Fruit fly (Drosophila melanogaster) whole organism, embryonic: ENCODE results near the gene fru.
A peak's percentile ranks its signal among the peaks of the same experiment; 100 is the strongest.

Experiments
- Adf1 ChIP-seq: fragments of 200-800 bp; sonication (Bioruptor generic); IDR thresholded peaks from 2 replicates; pipeline ENCODE4 v1.3.6; 2022; ENCODE audit warnings: missing biosample characterization, missing genetic modification characterization
- Blimp-1 ChIP-seq: fragments of 200-800 bp; sonication (Bioruptor generic); optimal IDR thresholded peaks from 3 replicates; lab custom pipeline; 2018; ENCODE audit warnings: missing biosample characterization, missing genetic modification characterization, mild to moderate bottlenecking, moderate library complexity, missing genetic modification reagents
- Bteb2 ChIP-seq: fragments of 200-800 bp; sonication (Bioruptor generic); optimal IDR thresholded peaks from 2 replicates; lab custom pipeline; 2016; ENCODE audit warnings: missing biosample characterization, missing genetic modification characterization
- CG10147 ChIP-seq: fragments of 200-800 bp; sonication (Bioruptor generic); optimal IDR thresholded peaks from 2 replicates; lab custom pipeline; 2019; ENCODE audit warnings: missing biosample characterization, mild to moderate bottlenecking, missing genetic modification characterization, moderate library complexity
- CG10274 ChIP-seq: fragments of 200-800 bp; sonication (Bioruptor generic); optimal IDR thresholded peaks from 3 replicates; lab custom pipeline; 2017; ENCODE audit warnings: missing biosample characterization, mild to moderate bottlenecking, missing genetic modification characterization
- CG10565 ChIP-seq: fragments of 200-800 bp; sonication (Bioruptor generic); optimal IDR thresholded peaks from 3 replicates; lab custom pipeline; 2016; ENCODE audit warnings: missing biosample characterization, mild to moderate bottlenecking, missing genetic modification characterization
- CG12219 ChIP-seq: fragments of 200-800 bp; sonication (Bioruptor generic); optimal IDR thresholded peaks from 3 replicates; lab custom pipeline; 2018; ENCODE audit warnings: missing biosample characterization, mild to moderate bottlenecking, missing genetic modification characterization
- CG13424 ChIP-seq: fragments of 200-800 bp; sonication (Bioruptor generic); optimal IDR thresholded peaks from 2 replicates; lab custom pipeline; 2019; ENCODE audit warnings: missing biosample characterization, mild to moderate bottlenecking, missing genetic modification characterization, moderate library complexity
- CG15601 ChIP-seq: fragments of 200-800 bp; sonication (Bioruptor generic); optimal IDR thresholded peaks from 3 replicates; lab custom pipeline; 2019; ENCODE audit warnings: missing biosample characterization, mild to moderate bottlenecking, missing genetic modification characterization, moderate library complexity
- CG18619 ChIP-seq: fragments of 200-800 bp; sonication (Bioruptor generic); optimal IDR thresholded peaks from 3 replicates; lab custom pipeline; 2017; ENCODE audit warnings: missing biosample characterization, mild to moderate bottlenecking, missing genetic modification characterization
- CG3163 ChIP-seq: fragments of 200-800 bp; sonication (Bioruptor generic); optimal IDR thresholded peaks from 3 replicates; lab custom pipeline; 2016; ENCODE audit warnings: missing biosample characterization, missing genetic modification characterization
- CG32772 ChIP-seq: fragments of 200-800 bp; sonication (Bioruptor generic); IDR thresholded peaks from 2 replicates; pipeline ENCODE4 v1.3.6; 2022; ENCODE audit warnings: missing biosample characterization, missing genetic modification characterization
- CG42726 ChIP-seq: fragments of 200-800 bp; sonication (Bioruptor generic); IDR thresholded peaks from 2 replicates; pipeline ENCODE4 v1.3.6; 2022; ENCODE audit warnings: missing biosample characterization, missing genetic modification characterization; ENCODE audit not compliant: partially characterized antibody
- CG7839 ChIP-seq: fragments of 200-800 bp; sonication (Bioruptor generic); optimal IDR thresholded peaks from 3 replicates; lab custom pipeline; 2018; ENCODE audit warnings: missing biosample characterization, mild to moderate bottlenecking, missing genetic modification characterization, moderate library complexity
- CG9817 ChIP-seq: fragments of 200-800 bp; sonication (Bioruptor generic); optimal IDR thresholded peaks from 2 replicates; lab custom pipeline; 2018; ENCODE audit warnings: missing biosample characterization, mild to moderate bottlenecking, missing genetic modification characterization, moderate library complexity
- D19B ChIP-seq: fragments of 200-800 bp; sonication (Bioruptor generic); optimal IDR thresholded peaks from 2 replicates; lab custom pipeline; 2017; ENCODE audit warnings: missing biosample characterization, mild to moderate bottlenecking, missing genetic modification characterization
- Dip3 ChIP-seq: fragments of 200-800 bp; sonication (Bioruptor generic); optimal IDR thresholded peaks from 3 replicates; lab custom pipeline; 2016; ENCODE audit warnings: missing biosample characterization, missing genetic modification characterization
- Doc2 ChIP-seq: fragments of 200-800 bp; sonication (Bioruptor generic); IDR thresholded peaks from 2 replicates; pipeline ENCODE4 v1.3.6; 2022; ENCODE audit warnings: missing biosample characterization, missing genetic modification characterization
- Drgx ChIP-seq: fragments of 200-800 bp; sonication (Bioruptor generic); IDR thresholded peaks from 2 replicates; pipeline ENCODE4 v1.3.6; 2022; ENCODE audit warnings: missing biosample characterization, missing genetic modification characterization
- Eip74EF ChIP-seq, 2 experiments: fragments of 200-800 bp in 1 of 2; fragments of >200 bp in 1 of 2; sonication (Bioruptor generic) in 1 of 2; optimal IDR thresholded peaks; 2 replicates each; lab custom pipeline; 2017 to 2019; ENCODE audit warnings: missing biosample characterization in 2 of 2, missing genetic modification characterization in 2 of 2, mild to moderate bottlenecking in 1 of 2, moderate library complexity in 1 of 2
- Ets65A ChIP-seq: fragments of 200-800 bp; sonication (Bioruptor generic); peaks from one replicate; lab custom pipeline; 2016; ENCODE audit warnings: missing biosample characterization, missing genetic modification characterization
- HLH54F ChIP-seq: fragments of 200-800 bp; sonication (Bioruptor generic); optimal IDR thresholded peaks from 3 replicates; lab custom pipeline; 2016; ENCODE audit warnings: missing biosample characterization, missing genetic modification characterization
- Med ChIP-seq: fragments of 200-800 bp; sonication (Bioruptor generic); peaks from one replicate; lab custom pipeline; 2016; ENCODE audit warnings: missing biosample characterization, missing genetic modification characterization, mild to moderate bottlenecking, inconsistent platforms, moderate library complexity
- Scr ChIP-seq: fragments of 200-800 bp; sonication (Bioruptor generic); IDR thresholded peaks from 2 replicates; pipeline ENCODE4 v1.3.6; 2022; ENCODE audit warnings: missing biosample characterization, missing genetic modification characterization; ENCODE audit not compliant: partially characterized antibody
- Spps ChIP-seq: fragments of 200-800 bp; sonication (Bioruptor generic); optimal IDR thresholded peaks from 2 replicates; lab custom pipeline; 2018; ENCODE audit warnings: missing biosample characterization, mild to moderate bottlenecking, missing genetic modification characterization
- Trl ChIP-seq, 3 experiments: fragments of >200 bp in 2 of 3; fragments of 200-800 bp in 1 of 3; sonication (Bioruptor generic) in 1 of 3; optimal IDR thresholded peaks; 2 replicates in 1 of 3; 3 replicates in 2 of 3; lab custom pipeline; 2016 to 2017; ENCODE audit warnings: missing biosample characterization in 1 of 3, missing genetic modification characterization in 1 of 3
- bigmax ChIP-seq: fragments of 200-800 bp; sonication (Bioruptor generic); optimal IDR thresholded peaks from 2 replicates; lab custom pipeline; 2018; ENCODE audit warnings: missing biosample characterization, mild to moderate bottlenecking, missing genetic modification characterization
- cwo ChIP-seq: fragments of 200-800 bp; sonication (Bioruptor generic); optimal IDR thresholded peaks from 3 replicates; lab custom pipeline; 2017; ENCODE audit warnings: missing biosample characterization, missing genetic modification characterization, mild to moderate bottlenecking, moderate library complexity, missing genetic modification reagents
- dmrt11E ChIP-seq: fragments of 200-800 bp; sonication (Bioruptor generic); optimal IDR thresholded peaks from 3 replicates; lab custom pipeline; 2018; ENCODE audit warnings: missing biosample characterization, mild to moderate bottlenecking, missing genetic modification characterization, moderate library complexity
- dmrt99B ChIP-seq: fragments of 200-800 bp; sonication (Bioruptor generic); optimal IDR thresholded peaks from 2 replicates; lab custom pipeline; 2018; ENCODE audit warnings: missing biosample characterization, mild to moderate bottlenecking, missing genetic modification characterization, moderate library complexity
- dpn ChIP-seq, 2 experiments: fragments of 200-800 bp; sonication (Bioruptor generic); optimal IDR thresholded peaks; 3 replicates each; lab custom pipeline; 2016; ENCODE audit warnings: missing biosample characterization in 2 of 2, missing genetic modification characterization in 2 of 2
- exex ChIP-seq: fragments of 200-800 bp; sonication (Bioruptor generic); optimal IDR thresholded peaks from 4 replicates; lab custom pipeline; 2018; ENCODE audit warnings: missing biosample characterization, mild to moderate bottlenecking, missing genetic modification characterization, moderate library complexity
- ftz-f1 ChIP-seq: fragments of 200-800 bp; sonication (Bioruptor generic); optimal IDR thresholded peaks from 2 replicates; lab custom pipeline; 2016; ENCODE audit warnings: missing biosample characterization, missing genetic modification characterization
- insv ChIP-seq, 2 experiments: fragments of 200-800 bp; sonication (Bioruptor generic); optimal IDR thresholded peaks; 3 replicates each; lab custom pipeline; 2016 to 2018; ENCODE audit warnings: missing biosample characterization in 2 of 2, missing genetic modification characterization in 2 of 2
- jumu ChIP-seq: fragments of 200-800 bp; sonication (Bioruptor generic); optimal IDR thresholded peaks from 3 replicates; lab custom pipeline; 2016; ENCODE audit warnings: missing biosample characterization, missing genetic modification characterization
- lbe ChIP-seq: fragments of 200-800 bp; sonication (Bioruptor generic); optimal IDR thresholded peaks from 2 replicates; lab custom pipeline; 2016; ENCODE audit warnings: missing biosample characterization, mild to moderate bottlenecking, missing genetic modification characterization
- rib ChIP-seq: fragments of 200-800 bp; sonication (Bioruptor generic); IDR thresholded peaks from 2 replicates; pipeline ENCODE4 v1.3.6; 2022; ENCODE audit warnings: missing biosample characterization, missing genetic modification characterization
- trh ChIP-seq: fragments of 200-800 bp; sonication (Bioruptor generic); optimal IDR thresholded peaks from 2 replicates; lab custom pipeline; 2016; ENCODE audit warnings: missing biosample characterization, missing genetic modification characterization
- ttk ChIP-seq: fragments of 200-800 bp; sonication (Bioruptor generic); IDR thresholded peaks from 2 replicates; pipeline ENCODE4 v2.1.2; 2022; ENCODE audit warnings: missing biosample characterization, missing genetic modification characterization

fru gene

dm6 chr3R:18448059-18448979, 97.1 kb downstream of the fru start (continued):
- TF ChIP-seq Doc2 (no peak), CG18619 (GFP tag; lab: Kevin White, UChicago) (peak; percentile 16), Blimp-1 (GFP tag; lab: Kevin White, UChicago) (no peak), Bteb2 (GFP tag; lab: Kevin White, UChicago) (no peak), CG10274 (peak; percentile 53), jumu (GFP tag; lab: Kevin White, UChicago) (no peak), dmrt11E (no peak), dmrt99B (no peak), CG13424 (tag; lab: Kevin White, UChicago) (no peak), CG3163 (GFP tag; lab: Kevin White, UChicago) (no peak), Dip3 (GFP tag; lab: Kevin White, UChicago) (peak; percentile 89), D19B (GFP tag; lab: Kevin White, UChicago) (peak; percentile 73), CG32772 (GFP tag; lab: Robert Waterston, UW) (no peak), insv (GFP tag; optimal IDR thresholded peaks at IDR 0.05; lab: Kevin White, UChicago) (no peak), dpn (GFP tag; optimal IDR thresholded peaks at IDR 0.05; lab: Kevin White, UChicago) (peak in 1 of 2 experiments; percentile 32), CG15601 (tag; lab: Kevin White, UChicago) (no peak), HLH54F (GFP tag; lab: Kevin White, UChicago) (peak; percentile 50), CG10147 (GFP tag; lab: Kevin White, UChicago) (peak; percentile 44), lbe (GFP tag; lab: Kevin White, UChicago) (peak; percentile 80), ttk (GFP tag; lab: Robert Waterston, UW) (no peak), Spps (tag; lab: Kevin White, UChicago) (no peak), CG12219 (no peak), CG7839 (tag; lab: Kevin White, UChicago) (peak; percentile 52), Eip74EF (GFP tag; optimal IDR thresholded peaks at IDR 0.05; lab: Kevin White, UChicago) (no peak)

dm6 chr3R:18447146-18447773, 98.1 kb downstream of the fru start:
- TF ChIP-seq Scr (GFP tag; lab: Robert Waterston, UW) (0 out of 2 replicates have a peak, but pooled peaks have one; percentile 7), exex (tag; lab: Kevin White, UChicago) (peak; percentile 18), Drgx (GFP tag; lab: Robert Waterston, UW) (peak; percentile 56; the same call in 1 of the 2 replicates), CG42726 (0 out of 2 replicates have a peak, but pooled peaks have one; percentile 6), ftz-f1 (GFP tag; lab: Kevin White, UChicago) (peak; percentile 25), rib (GFP tag; lab: Robert Waterston, UW) (peak; percentile 80), Adf1 (GFP tag; lab: Robert Waterston, UW) (peak; percentile 97), CG10565 (GFP tag; lab: Kevin White, UChicago) (no peak), Med (GFP tag; lab: Kevin White, UChicago) (peak; percentile 34), Ets65A (GFP tag; lab: Kevin White, UChicago) (peak; percentile 10), trh (GFP tag; lab: Kevin White, UChicago) (no peak), bigmax (no peak), CG9817 (tag; lab: Kevin White, UChicago) (no peak), Trl (optimal IDR thresholded peaks at IDR 0.05; lab: Kevin White, UChicago) (peak in 1 of 2 experiments; percentile 72), Trl (GFP tag; optimal IDR thresholded peaks at IDR 0.05; lab: Kevin White, UChicago) (no peak), cwo (GFP tag; lab: Kevin White, UChicago) (peak; percentile 65)
- TF ChIP-seq, all 482 proteins: peak for 11
